Fruit fly (Drosophila melanogaster) whole organism: ENCODE data around the gene CG13833.

Source experiments
- CG8478 ChIP-seq: fragments of >200 bp; optimal IDR thresholded peaks from 2 replicates; lab custom pipeline; 2018; ENCODE audit warnings: inconsistent platforms
- psq ChIP-seq: fragments of >200 bp; optimal IDR thresholded peaks from 2 replicates; lab custom pipeline; 2017
- usp ChIP-seq: fragments of >200 bp; optimal IDR thresholded peaks from 2 replicates; lab custom pipeline; 2017; ENCODE audit warnings: missing biosample characterization, missing genetic modification characterization, mixed read lengths

DNA sequence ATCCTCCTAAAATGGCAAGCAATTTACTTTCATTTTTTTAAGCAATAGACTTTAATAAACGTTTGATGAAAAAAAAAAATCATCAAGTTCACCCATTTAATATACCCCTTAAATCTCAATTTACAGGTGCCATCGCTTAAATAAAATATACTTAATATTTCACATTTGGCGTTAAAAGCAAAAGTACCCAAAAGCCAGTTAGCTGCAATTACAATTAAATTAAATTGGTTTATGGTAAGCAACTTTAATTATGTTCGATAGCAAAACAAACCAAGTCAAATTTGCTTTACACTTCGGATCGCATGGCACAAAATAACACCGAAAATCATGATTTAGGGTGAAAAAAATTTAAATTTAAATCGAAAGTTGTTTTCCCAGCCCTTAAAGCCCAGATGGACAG, 6.6 kb upstream of the CG13833 start, which contains the start of gene CG13838:
- no peak for TF ChIP-seq usp (GFP tag; lab: Kevin White, UChicago)
- no peak for TF ChIP-seq CG8478
- no peak for TF ChIP-seq psq (lab: Kevin White, UChicago)
